Worm (Caenorhabditis elegans): ENCODE measurements around the gene C03H5.4.

The C03H5.4 gene

ce11 chrII:374950-375349 lies at the start of gene C03H5.4:
Gene C03H5.4, plus strand, starts transcription at chrII:375250.
- TF ChIP-seq ztf-29 (GFP tag; IDR thresholded peaks at IDR 0.05) (no peak), ztf-23 (GFP tag; IDR thresholded peaks at IDR 0.05) (no peak), med-1 (GFP tag; optimal IDR thresholded peaks at IDR 0.05; ENCODE audit: insufficient read depth) (no peak), T22C8.4 (GFP tag; IDR thresholded peaks at IDR 0.05) (no peak), tab-1 (GFP tag; IDR thresholded peaks at IDR 0.05) (no peak), cog-1 (tag; optimal IDR thresholded peaks at IDR 0.05) (no peak), klf-2 (GFP tag; conservative IDR thresholded peaks at IDR 0.05) (no peak), ref-1 (GFP tag; conservative IDR thresholded peaks at IDR 0.05) (no peak), flt-1 (GFP tag; IDR thresholded peaks at IDR 0.05) (no peak)

ce11 chrII:325639-326350 lies 49.3 kb upstream of the C03H5.4 start, which contains the start of gene sgcb-1:
Gene sgcb-1, plus strand, starts transcription at chrII:326300.
- TF ChIP-seq ztf-29 (GFP tag; IDR thresholded peaks at IDR 0.05) (no peak), klf-2 (GFP tag; conservative IDR thresholded peaks at IDR 0.05) (no peak), cog-1 (tag; optimal IDR thresholded peaks at IDR 0.05) (no peak), ztf-23 (GFP tag; IDR thresholded peaks at IDR 0.05) (no peak), T22C8.4 (GFP tag; IDR thresholded peaks at IDR 0.05) (no peak), flt-1 (GFP tag; IDR thresholded peaks at IDR 0.05) (no peak), ref-1 (GFP tag; conservative IDR thresholded peaks at IDR 0.05) (no peak), tab-1 (GFP tag; IDR thresholded peaks at IDR 0.05) (no peak), med-1 (GFP tag; optimal IDR thresholded peaks at IDR 0.05; ENCODE audit: insufficient read depth) (no peak)

ce11 chrII:332419-332818 lies 42.6 kb upstream of the C03H5.4 start, which contains the start of gene cbn-1:
Gene cbn-1, minus strand, starts transcription at chrII:332519.
- no peak for TF ChIP-seq tab-1 (GFP tag; IDR thresholded peaks at IDR 0.05)

ce11 chrII:333853-334449 lies 41.1 kb upstream of the C03H5.4 start:
- no peak for TF ChIP-seq klf-2 (GFP tag; conservative IDR thresholded peaks at IDR 0.05)
- no peak for TF ChIP-seq med-1 (GFP tag; optimal IDR thresholded peaks at IDR 0.05; ENCODE audit: insufficient read depth)
- no peak for TF ChIP-seq T22C8.4 (GFP tag; IDR thresholded peaks at IDR 0.05)
- no peak for TF ChIP-seq cog-1 (tag; optimal IDR thresholded peaks at IDR 0.05)
- no peak for TF ChIP-seq flt-1 (GFP tag; IDR thresholded peaks at IDR 0.05)
- TF ChIP-seq ref-1 (GFP tag; conservative IDR thresholded peaks at IDR 0.05): no peak
- TF ChIP-seq ztf-23 (GFP tag; IDR thresholded peaks at IDR 0.05): no peak
- TF ChIP-seq tab-1 (GFP tag; IDR thresholded peaks at IDR 0.05): no peak
- no peak for TF ChIP-seq ztf-29 (GFP tag; IDR thresholded peaks at IDR 0.05)

ce11 chrII:334828-335227 lies 40.2 kb upstream of the C03H5.4 start:
- TF ChIP-seq ref-1 (GFP tag; conservative IDR thresholded peaks at IDR 0.05) (no peak), cog-1 (tag; optimal IDR thresholded peaks at IDR 0.05) (no peak), ztf-29 (GFP tag; IDR thresholded peaks at IDR 0.05) (no peak), klf-2 (GFP tag; conservative IDR thresholded peaks at IDR 0.05) (no peak), T22C8.4 (GFP tag; IDR thresholded peaks at IDR 0.05) (no peak), tab-1 (GFP tag; IDR thresholded peaks at IDR 0.05) (no peak), flt-1 (GFP tag; IDR thresholded peaks at IDR 0.05) (no peak), ztf-23 (GFP tag; IDR thresholded peaks at IDR 0.05) (no peak), med-1 (GFP tag; optimal IDR thresholded peaks at IDR 0.05; ENCODE audit: insufficient read depth) (no peak)

- TF ChIP-seq tab-1 (GFP tag; IDR thresholded peaks at IDR 0.05): no peak
- no peak for TF ChIP-seq flt-1 (GFP tag; IDR thresholded peaks at IDR 0.05)
- TF ChIP-seq med-1 (GFP tag; optimal IDR thresholded peaks at IDR 0.05; ENCODE audit: insufficient read depth): no peak
- TF ChIP-seq ref-1 (GFP tag; conservative IDR thresholded peaks at IDR 0.05): no peak
- TF ChIP-seq ztf-23 (GFP tag; IDR thresholded peaks at IDR 0.05): no peak
- TF ChIP-seq ztf-29 (GFP tag; IDR thresholded peaks at IDR 0.05): no peak
- no peak for TF ChIP-seq T22C8.4 (GFP tag; IDR thresholded peaks at IDR 0.05)
- no peak for TF ChIP-seq klf-2 (GFP tag; conservative IDR thresholded peaks at IDR 0.05)
- TF ChIP-seq cog-1 (tag; optimal IDR thresholded peaks at IDR 0.05): no peak
These were observed 37.7 kb upstream of the C03H5.4 start, which contains the start of gene cpn-2 for ce11 chrII:337233-337832. Gene cpn-2, plus strand, starts transcription at chrII:337782.

ce11 chrII:340224-340623 lies 34.8 kb upstream of the C03H5.4 start, which contains the start of gene clc-31:
Gene clc-31, plus strand, starts transcription at chrII:340524.
- TF ChIP-seq flt-1 (GFP tag; IDR thresholded peaks at IDR 0.05) (no peak), ztf-23 (GFP tag; IDR thresholded peaks at IDR 0.05) (no peak), cog-1 (tag; optimal IDR thresholded peaks at IDR 0.05) (no peak), ztf-29 (GFP tag; IDR thresholded peaks at IDR 0.05) (no peak), med-1 (GFP tag; optimal IDR thresholded peaks at IDR 0.05; ENCODE audit: insufficient read depth) (no peak), tab-1 (GFP tag; IDR thresholded peaks at IDR 0.05) (no peak), ref-1 (GFP tag; conservative IDR thresholded peaks at IDR 0.05) (no peak), klf-2 (GFP tag; conservative IDR thresholded peaks at IDR 0.05) (no peak), T22C8.4 (GFP tag; IDR thresholded peaks at IDR 0.05) (no peak)

ce11 chrII:340714-341113 lies 34.3 kb upstream of the C03H5.4 start:
- TF ChIP-seq med-1 (GFP tag; optimal IDR thresholded peaks at IDR 0.05; ENCODE audit: insufficient read depth) (no peak), tab-1 (GFP tag; IDR thresholded peaks at IDR 0.05) (no peak), ztf-23 (GFP tag; IDR thresholded peaks at IDR 0.05) (no peak), cog-1 (tag; optimal IDR thresholded peaks at IDR 0.05) (no peak), ref-1 (GFP tag; conservative IDR thresholded peaks at IDR 0.05) (no peak), flt-1 (GFP tag; IDR thresholded peaks at IDR 0.05) (no peak), ztf-29 (GFP tag; IDR thresholded peaks at IDR 0.05) (no peak), T22C8.4 (GFP tag; IDR thresholded peaks at IDR 0.05) (no peak), klf-2 (GFP tag; conservative IDR thresholded peaks at IDR 0.05) (no peak)

- TF ChIP-seq flt-1 (GFP tag; IDR thresholded peaks at IDR 0.05) (no peak), klf-2 (GFP tag; conservative IDR thresholded peaks at IDR 0.05) (no peak), tab-1 (GFP tag; IDR thresholded peaks at IDR 0.05) (no peak), med-1 (GFP tag; optimal IDR thresholded peaks at IDR 0.05; ENCODE audit: insufficient read depth) (no peak), ztf-23 (GFP tag; IDR thresholded peaks at IDR 0.05) (no peak), ztf-29 (GFP tag; IDR thresholded peaks at IDR 0.05) (no peak), cog-1 (tag; optimal IDR thresholded peaks at IDR 0.05) (no peak), ref-1 (GFP tag; conservative IDR thresholded peaks at IDR 0.05) (no peak), T22C8.4 (GFP tag; IDR thresholded peaks at IDR 0.05) (no peak)
These were observed 33.8 kb upstream of the C03H5.4 start for ce11 chrII:341282-341681.

Data from whole organism, midembryonic.